Worm (Caenorhabditis elegans) whole organism, L4/young adult: ENCODE results near the gene alfa-1.

ENCODE experiments used
- W03F9.2 ChIP-seq: fragments of 150-350 bp; optimal IDR thresholded peaks from 2 replicates; lab custom pipeline; 2014; ENCODE audit warnings: missing biosample characterization, missing genetic modification characterization
- dao-5 ChIP-seq: sonication (generic microtip); optimal IDR thresholded peaks from 2 replicates; lab custom pipeline; 2016; ENCODE audit warnings: missing genotype, missing genetic modification characterization, moderate library complexity, missing compliant biosample characterization

- TF ChIP-seq W03F9.2 (tag; lab: Kevin White, UChicago) (no peak), dao-5 (no peak)
Observed at ce11 chrII:7695636-7696035, 33.3 kb upstream of the alfa-1 start.
